Fruit fly (Drosophila melanogaster) S2 (cell line): Measurements from ENCODE around the gene ru.

Experiments used
- CG8478 ChIP-seq: fragments of >200 bp; optimal IDR thresholded peaks from 2 replicates; lab custom pipeline; 2018
- CTCF ChIP-seq, 2 experiments: fragments of >200 bp; optimal IDR thresholded peaks; 2 replicates each; lab custom pipeline; 2018

The ru gene

DNA sequence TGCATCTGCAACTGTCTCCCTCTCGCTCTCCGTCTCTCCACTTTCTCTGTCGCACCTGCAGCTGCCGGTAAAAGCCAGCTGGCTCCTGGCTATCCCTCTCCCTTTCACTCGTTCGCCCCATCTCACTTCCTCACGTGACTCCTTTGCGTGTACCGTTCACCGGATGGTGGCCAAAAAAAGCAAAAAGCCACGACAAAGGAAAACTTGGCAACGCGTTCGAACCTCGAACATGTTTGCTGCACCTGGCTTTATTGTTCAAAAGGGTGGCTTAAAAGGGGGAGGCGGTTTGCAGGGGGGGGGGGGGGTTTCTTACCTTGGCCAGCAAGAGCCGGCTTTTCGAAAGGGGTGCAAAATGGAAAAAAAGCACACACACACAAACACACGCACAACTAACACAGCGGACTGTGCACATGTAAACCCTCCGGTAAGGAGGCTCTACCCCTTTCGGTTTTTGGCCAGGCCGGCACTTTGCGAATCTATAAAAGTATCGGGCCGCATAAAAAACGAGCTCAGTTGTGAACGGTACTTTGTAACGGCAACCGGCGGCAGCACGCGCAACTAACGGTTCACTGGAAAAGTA lies at the start of gene ru:
Gene ru, plus strand, starts transcription at position 530 of the 580 bp plus-strand sequence.
- no peak for TF ChIP-seq CTCF (optimal IDR thresholded peaks at IDR 0.05; lab: Kevin White, UChicago)
- TF ChIP-seq CG8478 (lab: Kevin White, UChicago), result no peak

DNA sequence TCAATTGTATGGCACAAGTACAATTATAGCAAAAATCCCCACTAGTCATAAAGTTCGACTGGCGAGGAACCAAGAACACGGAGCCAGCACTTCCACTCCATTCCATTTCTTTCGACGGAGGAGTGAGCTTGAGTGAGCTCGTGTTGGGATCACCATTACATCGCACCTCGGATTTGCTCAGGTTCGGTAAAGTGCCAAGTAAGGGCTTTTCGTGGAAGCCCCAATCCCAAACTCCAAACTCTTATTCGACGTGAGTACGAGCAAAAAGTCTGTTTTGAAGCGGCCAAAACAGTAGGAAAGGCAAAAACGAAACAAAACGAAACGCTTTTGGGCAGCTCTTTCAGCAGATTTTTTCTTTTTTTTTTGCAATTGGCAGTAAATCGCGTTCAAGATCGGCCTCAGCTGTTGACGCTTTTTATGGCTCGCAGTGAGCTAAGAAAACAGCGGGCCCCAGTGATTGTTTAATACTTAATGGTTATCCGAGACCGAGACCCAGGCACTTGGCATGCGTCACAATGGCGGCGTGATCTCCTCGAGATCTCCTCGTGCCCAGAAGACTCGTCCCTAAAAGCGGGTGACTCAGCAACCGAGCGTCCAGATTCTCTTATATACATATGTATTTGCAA lies 49.4 kb upstream of the ru start:
- TF ChIP-seq CTCF (optimal IDR thresholded peaks at IDR 0.05; lab: Kevin White, UChicago) (no peak), CG8478 (lab: Kevin White, UChicago) (no peak)

- TF ChIP-seq CG8478 (lab: Kevin White, UChicago) (no peak), CTCF (optimal IDR thresholded peaks at IDR 0.05; lab: Kevin White, UChicago) (no peak)
Measured at dm6 chr3L:1322159-1322558, 48.3 kb upstream of the ru start.

- TF ChIP-seq CG8478 (lab: Kevin White, UChicago) (no peak), CTCF (optimal IDR thresholded peaks at IDR 0.05; lab: Kevin White, UChicago) (no peak)
Measured at dm6 chr3L:1322706-1323105, 47.7 kb upstream of the ru start, which contains the start of gene CG9184. CG9184 (minus strand) TSS chr3L:1322806.

DNA sequence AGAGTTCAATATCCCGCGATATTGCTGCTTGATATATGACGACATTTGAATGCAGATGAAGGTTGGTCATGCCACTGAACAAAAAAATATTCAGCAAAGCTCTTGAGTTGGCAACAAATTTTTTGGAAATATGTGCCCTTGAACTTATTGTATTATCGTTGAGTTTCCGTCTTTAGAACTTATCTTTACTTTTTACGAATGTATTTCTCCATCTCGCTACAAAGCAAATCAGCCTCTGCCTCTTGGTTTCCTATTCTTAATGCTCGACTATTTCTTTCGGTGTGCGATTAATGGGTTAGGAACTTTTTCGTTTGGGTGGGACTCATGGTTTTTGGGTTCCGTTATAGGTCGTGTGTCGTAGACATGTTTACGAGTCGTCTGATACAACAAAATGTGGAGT lies 47.3 kb upstream of the ru start:
- TF ChIP-seq CG8478 (lab: Kevin White, UChicago), result no peak
- no peak for TF ChIP-seq CTCF (optimal IDR thresholded peaks at IDR 0.05; lab: Kevin White, UChicago)

DNA sequence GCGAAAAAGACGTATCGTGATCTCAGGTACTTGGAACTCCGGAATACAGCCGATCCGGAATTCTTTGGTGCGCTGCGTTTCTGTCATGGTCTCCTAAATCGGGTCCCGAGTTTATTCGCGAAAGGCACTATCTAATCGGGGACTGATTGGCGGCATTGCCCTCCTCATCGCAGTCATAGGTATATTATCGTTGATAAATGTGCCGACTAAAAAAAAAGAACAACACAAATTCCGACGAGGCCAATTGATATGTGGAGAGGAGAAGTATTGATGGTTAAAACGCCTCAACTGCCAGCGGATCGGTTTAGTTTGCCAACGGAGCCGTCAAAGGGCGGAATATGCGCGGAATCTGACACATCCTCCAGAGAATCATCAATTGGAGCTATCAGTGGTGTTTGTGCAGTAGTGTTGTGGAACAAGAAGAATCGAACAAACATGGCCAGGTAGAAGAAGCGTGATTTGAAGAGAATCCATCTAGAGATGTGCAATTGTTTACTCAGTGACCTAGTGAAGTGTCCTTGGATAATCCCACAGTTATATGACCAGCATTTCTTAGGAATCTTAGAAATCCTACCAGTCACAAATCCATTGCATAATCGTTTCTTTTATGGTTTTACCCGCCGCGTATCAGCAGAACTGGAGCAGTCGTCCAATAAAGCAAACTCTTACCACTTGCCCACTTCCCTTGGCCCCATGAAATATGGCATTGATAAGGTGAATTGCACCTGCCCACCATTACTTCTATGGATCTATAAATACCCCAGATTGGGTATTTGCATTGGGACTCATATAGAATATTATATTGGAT lies 45.4 kb upstream of the ru start:
- TF ChIP-seq CTCF (optimal IDR thresholded peaks at IDR 0.05; lab: Kevin White, UChicago) (no peak), CG8478 (lab: Kevin White, UChicago) (no peak)

dm6 chr3L:1325626-1325937 lies 44.8 kb upstream of the ru start:
- TF ChIP-seq CTCF (optimal IDR thresholded peaks at IDR 0.05; lab: Kevin White, UChicago) (no peak), CG8478 (lab: Kevin White, UChicago) (no peak)

DNA sequence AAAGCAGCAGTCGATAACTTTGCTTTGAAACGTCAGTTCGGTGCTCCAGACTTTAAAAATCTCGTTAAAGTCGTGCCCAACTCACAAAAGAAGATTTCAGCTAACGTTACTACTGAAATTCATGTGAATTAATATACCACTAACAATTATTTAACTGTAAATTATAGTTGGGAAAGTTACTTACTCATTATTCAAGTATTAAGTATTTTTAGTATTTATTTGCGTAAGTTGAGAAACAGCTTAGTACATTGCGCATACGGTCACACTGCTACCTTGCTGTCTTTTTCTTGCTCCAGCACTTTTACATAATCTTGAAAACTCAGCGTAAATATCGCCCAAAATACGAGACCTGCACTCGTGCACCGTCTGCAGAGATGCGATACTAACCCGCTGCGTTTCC lies 40.7 kb upstream of the ru start, which contains the start of gene ND-ACP:
Gene ND-ACP, plus strand, starts transcription at position 226 of the 400 bp plus-strand sequence.
- no peak for TF ChIP-seq CTCF (optimal IDR thresholded peaks at IDR 0.05; lab: Kevin White, UChicago)
- no peak for TF ChIP-seq CG8478 (lab: Kevin White, UChicago)

DNA sequence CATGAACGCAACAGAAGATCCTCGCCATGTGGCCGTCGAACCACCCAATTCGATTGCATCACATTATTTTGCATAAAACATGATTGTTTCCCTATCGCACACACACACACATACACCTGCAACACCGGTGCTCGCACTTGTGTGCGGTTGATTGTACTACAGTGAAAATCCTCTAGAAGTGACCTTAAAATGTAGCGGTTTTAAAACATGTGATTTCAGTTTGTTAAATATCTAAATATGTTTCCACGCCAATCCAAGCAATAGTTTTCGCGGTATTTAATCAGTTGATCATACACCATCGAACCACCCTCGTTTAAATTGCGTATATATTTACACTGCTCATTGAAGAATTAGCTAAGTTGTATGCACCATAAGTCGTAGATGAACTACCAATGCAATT lies 40.0 kb upstream of the ru start:
- TF ChIP-seq CG8478 (lab: Kevin White, UChicago) (no peak), CTCF (optimal IDR thresholded peaks at IDR 0.05; lab: Kevin White, UChicago) (no peak)

dm6 chr3L:1331542-1331941 lies 38.9 kb upstream of the ru start, which contains the start of gene msd1:
msd1 (plus strand) TSS chr3L:1331744.
- TF ChIP-seq CG8478 (lab: Kevin White, UChicago) (no peak), CTCF (optimal IDR thresholded peaks at IDR 0.05; lab: Kevin White, UChicago) (no peak)

DNA sequence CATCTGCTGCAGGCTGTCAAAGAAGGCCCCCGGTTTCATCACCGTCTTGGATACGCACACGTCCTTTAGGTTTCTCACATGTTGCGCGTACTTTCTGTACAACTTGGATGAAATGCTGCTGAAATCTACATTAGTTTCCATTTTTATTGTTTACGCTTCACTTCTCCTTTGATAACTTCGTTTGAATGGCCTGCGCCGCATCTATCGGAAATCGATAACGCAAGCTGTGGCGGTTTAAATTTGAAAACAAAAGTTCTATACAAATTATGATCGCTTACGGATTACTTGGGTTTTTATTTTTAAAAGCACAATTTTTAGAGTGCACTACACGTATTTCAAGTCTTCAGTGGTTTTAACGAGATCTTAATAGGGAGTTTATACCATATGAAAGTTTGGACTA lies 37.5 kb upstream of the ru start, which contains the start of gene msd5:
Gene msd5, minus strand, starts transcription at position 174 of the 400 bp plus-strand sequence.
- TF ChIP-seq CG8478 (lab: Kevin White, UChicago) (no peak), CTCF (optimal IDR thresholded peaks at IDR 0.05; lab: Kevin White, UChicago) (no peak)

dm6 chr3L:1334571-1335427 lies 35.6 kb upstream of the ru start, which contains the start of the genes Hmbs and CG2211:
Hmbs (plus strand) TSS chr3L:1334889.
CG2211 (minus strand) TSS chr3L:1335359.
- no peak for TF ChIP-seq CG8478 (lab: Kevin White, UChicago)
- TF ChIP-seq CTCF (optimal IDR thresholded peaks at IDR 0.05; lab: Kevin White, UChicago), result peak in 1 of 2 experiments; percentile 10

- TF ChIP-seq CTCF (optimal IDR thresholded peaks at IDR 0.05; lab: Kevin White, UChicago), result no peak
- TF ChIP-seq CG8478 (lab: Kevin White, UChicago), result no peak
Measured at dm6 chr3L:1335428-1335764, 35.0 kb upstream of the ru start.
